Worm (Caenorhabditis elegans): Measurements from ENCODE around the gene F26F12.3.

ce11 chrV:5831253-5831652, 14.3 kb downstream of the F26F12.3 start:
- TF ChIP-seq zfp-3 (GFP tag; conservative IDR thresholded peaks at IDR 0.05) (no peak), dpl-1 (GFP tag; optimal IDR thresholded peaks at IDR 0.05) (no peak), nhr-11 (tag; optimal IDR thresholded peaks at IDR 0.05) (no peak), ama-1 (optimal IDR thresholded peaks at IDR 0.05) (no peak), ZK337.2 (GFP tag; IDR thresholded peaks at IDR 0.05) (no peak), mxl-2 (GFP tag; conservative IDR thresholded peaks at IDR 0.05) (no peak)

Data from whole organism, L4 larva.